Fruit fly (Drosophila melanogaster): ENCODE measurements around the gene CG6511.
A peak's percentile ranks its signal among the peaks of the same experiment; 100 is the strongest.

The CG6511 gene

dm6 chr3L:8700054-8700642 lies 21.0 kb upstream of the CG6511 start:
- TF ChIP-seq h (GFP tag; optimal IDR thresholded peaks at IDR 0.05) (peak; percentile 80), dmrt93B (GFP tag; optimal IDR thresholded peaks at IDR 0.05) (no peak), Hr83 (GFP tag; optimal IDR thresholded peaks at IDR 0.05; ENCODE audit: poor library complexity, severe bottlenecking) (peak; percentile 66), Rel (GFP tag; optimal IDR thresholded peaks at IDR 0.05) (no peak), Rel (tag; optimal IDR thresholded peaks at IDR 0.05) (peak; percentile 78), tai (GFP tag; optimal IDR thresholded peaks at IDR 0.05) (no peak)

- TF ChIP-seq rgr (GFP tag; optimal IDR thresholded peaks at IDR 0.05) = peak; percentile 78
- no peak for TF ChIP-seq sage (GFP tag; optimal IDR thresholded peaks at IDR 0.05)
- peak; percentile 81 for TF ChIP-seq fru (GFP tag; optimal IDR thresholded peaks at IDR 0.05)
- TF ChIP-seq Abd-B (GFP tag; optimal IDR thresholded peaks at IDR 0.05) = no peak
- TF ChIP-seq Hnf4 (GFP tag; optimal IDR thresholded peaks at IDR 0.05) = no peak
- TF ChIP-seq psq (GFP tag; optimal IDR thresholded peaks at IDR 0.05) = peak; percentile 51
- TF ChIP-seq foxo (GFP tag; optimal IDR thresholded peaks at IDR 0.05) = peak in 1 of 2 experiments; percentile 58
- peak; percentile 80 for TF ChIP-seq ey (GFP tag; optimal IDR thresholded peaks at IDR 0.05)
- peak; percentile 34 for TF ChIP-seq h (GFP tag; optimal IDR thresholded peaks at IDR 0.05)
- no peak for TF ChIP-seq GATAd (GFP tag; optimal IDR thresholded peaks at IDR 0.05)
- peak; percentile 29 for TF ChIP-seq Sp1 (GFP tag; optimal IDR thresholded peaks at IDR 0.05)
- peak; percentile 73 for TF ChIP-seq OdsH (GFP tag; optimal IDR thresholded peaks at IDR 0.05)
- TF ChIP-seq HLH106 (tag; optimal IDR thresholded peaks at IDR 0.05) = peak; percentile 34
- TF ChIP-seq br (GFP tag; optimal IDR thresholded peaks at IDR 0.05) = peak; percentile 62
- no peak for TF ChIP-seq CG9705 (GFP tag; optimal IDR thresholded peaks at IDR 0.05)
- peak; percentile 70 for TF ChIP-seq sv (GFP tag; optimal IDR thresholded peaks at IDR 0.05)
These were observed 20.4 kb upstream of the CG6511 start for dm6 chr3L:8700643-8701208.

dm6 chr3L:8701697-8702349 lies 19.3 kb upstream of the CG6511 start:
- TF ChIP-seq pan (optimal IDR thresholded peaks at IDR 0.05) (no peak), h (GFP tag; optimal IDR thresholded peaks at IDR 0.05) (peak; percentile 27), brk (GFP tag; optimal IDR thresholded peaks at IDR 0.05) (peak; percentile 48), jim (GFP tag; optimal IDR thresholded peaks at IDR 0.05) (peak; percentile 61), Myc (optimal IDR thresholded peaks at IDR 0.05) (no peak), woc (GFP tag; optimal IDR thresholded peaks at IDR 0.05) (peak; percentile 54), Mio (GFP tag; optimal IDR thresholded peaks at IDR 0.05) (no peak), ey (GFP tag; optimal IDR thresholded peaks at IDR 0.05) (no peak), CG9705 (GFP tag; optimal IDR thresholded peaks at IDR 0.05) (peak; percentile 13), tai (GFP tag; optimal IDR thresholded peaks at IDR 0.05) (peak; percentile 3), Hr83 (GFP tag; optimal IDR thresholded peaks at IDR 0.05; ENCODE audit: poor library complexity, severe bottlenecking) (peak; percentile 96), psq (GFP tag; optimal IDR thresholded peaks at IDR 0.05) (peak; percentile 57), dsf (GFP tag; optimal IDR thresholded peaks at IDR 0.05; ENCODE audit: borderline replicate concordance) (peak; percentile 10), Rel (GFP tag; optimal IDR thresholded peaks at IDR 0.05) (peak; percentile 60), Rel (tag; optimal IDR thresholded peaks at IDR 0.05) (no peak), Abd-B (GFP tag; optimal IDR thresholded peaks at IDR 0.05) (no peak), Hnf4 (GFP tag; optimal IDR thresholded peaks at IDR 0.05) (peak; percentile 38), Hr78 (GFP tag; optimal IDR thresholded peaks at IDR 0.05) (no peak), sage (GFP tag; optimal IDR thresholded peaks at IDR 0.05) (peak; percentile 8), Dfd (GFP tag; optimal IDR thresholded peaks at IDR 0.05) (no peak), foxo (GFP tag; optimal IDR thresholded peaks at IDR 0.05) (peak in 1 of 2 experiments; percentile 74), lola (GFP tag; optimal IDR thresholded peaks at IDR 0.05) (no peak), usp (GFP tag; optimal IDR thresholded peaks at IDR 0.05) (no peak), rgr (GFP tag; optimal IDR thresholded peaks at IDR 0.05) (peak; percentile 22), Vsx2 (GFP tag; optimal IDR thresholded peaks at IDR 0.05; ENCODE audit: partially characterized antibody) (peak; percentile 60), dmrt93B (GFP tag; optimal IDR thresholded peaks at IDR 0.05) (peak; percentile 42), OdsH (GFP tag; optimal IDR thresholded peaks at IDR 0.05) (peak; percentile 55), Sp1 (GFP tag; optimal IDR thresholded peaks at IDR 0.05) (peak; percentile 72), CG32264 (GFP tag; optimal IDR thresholded peaks at IDR 0.05) (peak; percentile 21), fru (GFP tag; optimal IDR thresholded peaks at IDR 0.05) (peak; percentile 74), HLH106 (tag; optimal IDR thresholded peaks at IDR 0.05) (peak; percentile 72)
